Fruit fly (Drosophila melanogaster) whole organism, pupa: Measurements from ENCODE around the gene CG32436.

ENCODE experiments used
- CG10348 ChIP-seq: fragments of 200-800 bp; sonication (Bioruptor generic); IDR thresholded peaks from 2 replicates; pipeline ENCODE4 v1.3.6; 2022; ENCODE audit warnings: missing biosample characterization, missing genetic modification characterization
- CG8159 ChIP-seq: fragments of 200-800 bp; sonication (Bioruptor generic); optimal IDR thresholded peaks from 3 replicates; lab custom pipeline; 2018; ENCODE audit warnings: missing biosample characterization, mild to moderate bottlenecking, missing genetic modification characterization, moderate library complexity
- CG8301 ChIP-seq: fragments of 200-800 bp; sonication (Bioruptor generic); optimal IDR thresholded peaks from 2 replicates; lab custom pipeline; 2018; ENCODE audit warnings: missing biosample characterization, mild to moderate bottlenecking, missing genetic modification characterization
- D1 ChIP-seq: fragments of 200-800 bp; sonication (Bioruptor generic); optimal IDR thresholded peaks from 2 replicates; lab custom pipeline; 2018; ENCODE audit warnings: missing biosample characterization, mild to moderate bottlenecking, missing genetic modification characterization, moderate library complexity
- Pif1A ChIP-seq: fragments of 200-800 bp; sonication (Bioruptor generic); optimal IDR thresholded peaks from 3 replicates; lab custom pipeline; 2016; ENCODE audit warnings: missing biosample characterization, missing genetic modification characterization
- Snoo ChIP-seq: fragments of 200-800 bp; sonication (Bioruptor generic); optimal IDR thresholded peaks from 3 replicates; lab custom pipeline; 2017; ENCODE audit warnings: missing biosample characterization, mild to moderate bottlenecking, missing genetic modification characterization, inconsistent platforms

dm6 chr3L:21357383-21357782, 13.6 kb downstream of the CG32436 start, which contains the start of gene CG32437:
- TF ChIP-seq D1 (no peak), CG8159 (tag; lab: Kevin White, UChicago) (no peak), CG10348 (GFP tag; lab: Robert Waterston, UW) (no peak), CG8301 (tag; lab: Kevin White, UChicago) (no peak), Pif1A (no peak), Snoo (tag; lab: Kevin White, UChicago) (no peak)
